Fruit fly (Drosophila melanogaster) whole organism, embryonic: Measurements from ENCODE around the gene Cp190.

ENCODE experiments used
- ATbp ChIP-seq: fragments of 200-800 bp; sonication (Bioruptor generic); optimal IDR thresholded peaks from 2 replicates; lab custom pipeline; 2017; ENCODE audit warnings: missing biosample characterization, mild to moderate bottlenecking, missing genetic modification characterization, missing genetic modification reagents
- CG12219 ChIP-seq: fragments of 200-800 bp; sonication (Bioruptor generic); optimal IDR thresholded peaks from 3 replicates; lab custom pipeline; 2018; ENCODE audit warnings: missing biosample characterization, mild to moderate bottlenecking, missing genetic modification characterization
- CG17802 ChIP-seq: fragments of 200-800 bp; sonication (Bioruptor generic); optimal IDR thresholded peaks from 2 replicates; lab custom pipeline; 2018; ENCODE audit warnings: missing biosample characterization, mild to moderate bottlenecking, missing genetic modification characterization, moderate library complexity
- CG17829 ChIP-seq: fragments of 200-800 bp; optimal IDR thresholded peaks from 2 replicates; lab custom pipeline; 2019; ENCODE audit warnings: missing biosample characterization, mild to moderate bottlenecking, missing genetic modification characterization, moderate library complexity
- CG17912 ChIP-seq: fragments of 200-800 bp; sonication (Bioruptor generic); optimal IDR thresholded peaks from 2 replicates; lab custom pipeline; 2018; ENCODE audit warnings: missing biosample characterization, mild to moderate bottlenecking, missing genetic modification characterization
- CG2199 ChIP-seq: fragments of 200-800 bp; sonication (Bioruptor generic); IDR thresholded peaks from 3 replicates; pipeline ENCODE4 v1.3.6; 2022; ENCODE audit warnings: missing biosample characterization, missing genetic modification characterization
- CG31365 ChIP-seq: fragments of 200-800 bp; sonication (Bioruptor generic); optimal IDR thresholded peaks from 2 replicates; lab custom pipeline; 2018; ENCODE audit warnings: missing biosample characterization, mild to moderate bottlenecking, missing genetic modification characterization
- CG31441 ChIP-seq: fragments of 200-800 bp; sonication (Bioruptor generic); IDR thresholded peaks from 2 replicates; pipeline ENCODE4 v1.3.6; 2022; ENCODE audit warnings: missing biosample characterization, missing genetic modification characterization
- CG32532 ChIP-seq: fragments of 200-800 bp; sonication (Bioruptor generic); IDR thresholded peaks from 2 replicates; pipeline ENCODE4 v1.3.6; 2022; ENCODE audit warnings: missing biosample characterization, missing genetic modification characterization
- CG32772 ChIP-seq: fragments of 200-800 bp; sonication (Bioruptor generic); IDR thresholded peaks from 2 replicates; pipeline ENCODE4 v1.3.6; 2022; ENCODE audit warnings: missing biosample characterization, missing genetic modification characterization
- CG34376 ChIP-seq: fragments of 200-800 bp; sonication (Bioruptor generic); optimal IDR thresholded peaks from 2 replicates; lab custom pipeline; 2018; ENCODE audit warnings: missing biosample characterization, mild to moderate bottlenecking, missing genetic modification characterization
- CG4707 ChIP-seq: fragments of 200-800 bp; sonication (Bioruptor generic); optimal IDR thresholded peaks from 2 replicates; lab custom pipeline; 2018; ENCODE audit warnings: missing biosample characterization, mild to moderate bottlenecking, missing genetic modification characterization, moderate library complexity
- CG4854 ChIP-seq: fragments of 200-800 bp; sonication (Bioruptor generic); optimal IDR thresholded peaks from 2 replicates; lab custom pipeline; 2016; ENCODE audit warnings: missing biosample characterization, missing genetic modification characterization, inconsistent platforms
- CG5245 ChIP-seq: fragments of 200-800 bp; sonication (Bioruptor generic); optimal IDR thresholded peaks from 3 replicates; lab custom pipeline; 2016; ENCODE audit warnings: missing biosample characterization, missing genetic modification characterization
- CG6683 ChIP-seq: fragments of 200-800 bp; sonication (Bioruptor generic); optimal IDR thresholded peaks from 2 replicates; lab custom pipeline; 2017; ENCODE audit warnings: missing biosample characterization, mild to moderate bottlenecking, missing genetic modification characterization, missing genetic modification reagents
- CG7271 ChIP-seq: fragments of 200-800 bp; sonication (Bioruptor generic); optimal IDR thresholded peaks from 2 replicates; lab custom pipeline; 2018; ENCODE audit warnings: missing biosample characterization, mild to moderate bottlenecking, missing genetic modification characterization, moderate library complexity
- CG7987 ChIP-seq: fragments of 200-800 bp; sonication (Bioruptor generic); optimal IDR thresholded peaks from 2 replicates; lab custom pipeline; 2018; ENCODE audit warnings: missing biosample characterization, mild to moderate bottlenecking, missing genetic modification characterization, moderate library complexity
- CG8944 ChIP-seq: fragments of 200-800 bp; sonication (Bioruptor generic); optimal IDR thresholded peaks from 3 replicates; lab custom pipeline; 2016; ENCODE audit warnings: missing biosample characterization, missing genetic modification characterization
- CHES-1-like ChIP-seq: fragments of 200-800 bp; sonication (Bioruptor generic); optimal IDR thresholded peaks from 2 replicates; lab custom pipeline; 2016; ENCODE audit warnings: missing biosample characterization, missing genetic modification characterization
- Ets97D ChIP-seq: fragments of 200-800 bp; sonication (Bioruptor generic); optimal IDR thresholded peaks from 3 replicates; lab custom pipeline; 2016; ENCODE audit warnings: missing biosample characterization, missing genetic modification characterization
- Fer2 ChIP-seq: fragments of 200-800 bp; sonication (Bioruptor generic); optimal IDR thresholded peaks from 2 replicates; lab custom pipeline; 2018; ENCODE audit warnings: missing biosample characterization, mild to moderate bottlenecking, missing genetic modification characterization, moderate library complexity
- H2.0 ChIP-seq: fragments of 200-800 bp; sonication (Bioruptor generic); IDR thresholded peaks from 2 replicates; pipeline ENCODE4 v1.3.6; 2022; ENCODE audit warnings: missing biosample characterization, missing genetic modification characterization
- HLHmδ ChIP-seq: fragments of 200-800 bp; sonication (Bioruptor generic); optimal IDR thresholded peaks from 2 replicates; lab custom pipeline; 2018; ENCODE audit warnings: missing biosample characterization, mild to moderate bottlenecking, missing genetic modification characterization, moderate library complexity
- Mrtf ChIP-seq: fragments of 200-800 bp; sonication (Bioruptor generic); IDR thresholded peaks from 3 replicates; pipeline ENCODE4 v1.3.6; 2022; ENCODE audit warnings: missing biosample characterization, missing genetic modification characterization
- Oaz ChIP-seq: fragments of 200-800 bp; sonication (Bioruptor generic); IDR thresholded peaks from 2 replicates; pipeline ENCODE4 v1.3.6; 2022; ENCODE audit warnings: missing biosample characterization, missing genetic modification characterization
- Side ChIP-seq: fragments of 200-800 bp; sonication (Bioruptor generic); optimal IDR thresholded peaks from 2 replicates; lab custom pipeline; 2016; ENCODE audit warnings: missing biosample characterization, missing genetic modification characterization
- Sry-δ ChIP-seq: fragments of 200-800 bp; sonication (Bioruptor generic); optimal IDR thresholded peaks from 2 replicates; lab custom pipeline; 2016; ENCODE audit warnings: missing biosample characterization, missing genetic modification characterization
- ara ChIP-seq: fragments of 200-800 bp; sonication (Bioruptor generic); IDR thresholded peaks from 2 replicates; pipeline ENCODE4 v1.3.6; 2022; ENCODE audit warnings: missing biosample characterization, missing genetic modification characterization
- ash1 ChIP-seq: fragments of 200-800 bp; sonication (Bioruptor generic); optimal IDR thresholded peaks from 2 replicates; lab custom pipeline; 2018; ENCODE audit warnings: missing biosample characterization, mild to moderate bottlenecking, missing genetic modification characterization
- bbx ChIP-seq: fragments of 200-800 bp; sonication (Bioruptor generic); IDR thresholded peaks from 2 replicates; pipeline ENCODE4 v1.3.6; 2022; ENCODE audit warnings: missing biosample characterization, missing genetic modification characterization; ENCODE audit not compliant: partially characterized antibody
- bsh ChIP-seq, 2 experiments: fragments of 200-800 bp; sonication (Bioruptor generic); optimal IDR thresholded peaks; 2 replicates each; lab custom pipeline; 2017 to 2018; ENCODE audit warnings: mild to moderate bottlenecking in 2 of 2, missing biosample characterization in 2 of 2, missing genetic modification characterization in 2 of 2, moderate library complexity in 1 of 2
- corto ChIP-seq: fragments of 200-800 bp; sonication (Bioruptor generic); optimal IDR thresholded peaks from 2 replicates; lab custom pipeline; 2016; ENCODE audit warnings: missing biosample characterization, mild to moderate bottlenecking, missing genetic modification characterization, moderate library complexity
- dm ChIP-seq: fragments of 200-800 bp; sonication (Bioruptor generic); optimal IDR thresholded peaks from 3 replicates; lab custom pipeline; 2016; ENCODE audit warnings: missing biosample characterization, missing genetic modification characterization
- grn ChIP-seq: fragments of 200-800 bp; sonication (Bioruptor generic); optimal IDR thresholded peaks from 3 replicates; lab custom pipeline; 2017; ENCODE audit warnings: missing biosample characterization, missing genetic modification characterization
- gsb ChIP-seq: fragments of 200-800 bp; sonication (Bioruptor generic); IDR thresholded peaks from 2 replicates; pipeline ENCODE4 v1.3.6; 2022; ENCODE audit warnings: missing biosample characterization, missing genetic modification characterization
- gsb-n ChIP-seq: fragments of 200-800 bp; sonication (Bioruptor generic); optimal IDR thresholded peaks from 3 replicates; lab custom pipeline; 2018; ENCODE audit warnings: missing biosample characterization, mild to moderate bottlenecking, missing genetic modification characterization
- ham ChIP-seq: fragments of 200-800 bp; sonication (Bioruptor generic); IDR thresholded peaks from 2 replicates; pipeline ENCODE4 v1.3.6; 2022; ENCODE audit warnings: missing biosample characterization, missing genetic modification characterization
- hbn ChIP-seq: fragments of 200-800 bp; sonication (Bioruptor generic); IDR thresholded peaks from 2 replicates; pipeline ENCODE4 v1.3.6; 2022; ENCODE audit warnings: missing biosample characterization, missing genetic modification characterization; ENCODE audit not compliant: partially characterized antibody
- jumu ChIP-seq: fragments of 200-800 bp; sonication (Bioruptor generic); optimal IDR thresholded peaks from 3 replicates; lab custom pipeline; 2016; ENCODE audit warnings: missing biosample characterization, missing genetic modification characterization
- lbe ChIP-seq: fragments of 200-800 bp; sonication (Bioruptor generic); optimal IDR thresholded peaks from 2 replicates; lab custom pipeline; 2016; ENCODE audit warnings: missing biosample characterization, mild to moderate bottlenecking, missing genetic modification characterization
- lilli ChIP-seq: fragments of 200-800 bp; sonication (Bioruptor generic); optimal IDR thresholded peaks from 3 replicates; lab custom pipeline; 2016; ENCODE audit warnings: missing biosample characterization, missing genetic modification characterization
- pb ChIP-seq: fragments of 200-800 bp; sonication (Bioruptor generic); optimal IDR thresholded peaks from 3 replicates; lab custom pipeline; 2016; ENCODE audit warnings: missing biosample characterization, missing genetic modification characterization
- pum ChIP-seq: fragments of 200-800 bp; sonication (Bioruptor generic); optimal IDR thresholded peaks from 2 replicates; lab custom pipeline; 2016; ENCODE audit warnings: missing biosample characterization, missing genetic modification characterization
- rib ChIP-seq: fragments of 200-800 bp; sonication (Bioruptor generic); IDR thresholded peaks from 2 replicates; pipeline ENCODE4 v1.3.6; 2022; ENCODE audit warnings: missing biosample characterization, missing genetic modification characterization
- salm ChIP-seq: fragments of 200-800 bp; sonication (Bioruptor generic); optimal IDR thresholded peaks from 2 replicates; lab custom pipeline; 2018; ENCODE audit warnings: missing biosample characterization, mild to moderate bottlenecking, missing genetic modification characterization
- schlank ChIP-seq: fragments of 200-800 bp; sonication (Bioruptor generic); optimal IDR thresholded peaks from 2 replicates; lab custom pipeline; 2018; ENCODE audit warnings: missing biosample characterization, mild to moderate bottlenecking, missing genetic modification characterization
- sim ChIP-seq: fragments of 200-800 bp; sonication (Bioruptor generic); IDR thresholded peaks from 2 replicates; pipeline ENCODE4 v1.3.6; 2022; ENCODE audit warnings: missing biosample characterization, missing genetic modification characterization
- ssp ChIP-seq: fragments of 200-800 bp; sonication (Bioruptor generic); IDR thresholded peaks from 2 replicates; pipeline ENCODE4 v1.3.6; 2022; ENCODE audit warnings: missing biosample characterization, missing genetic modification characterization
- trem ChIP-seq: fragments of 200-800 bp; optimal IDR thresholded peaks from 3 replicates; lab custom pipeline; 2019; ENCODE audit warnings: missing biosample characterization, mild to moderate bottlenecking, missing genetic modification characterization, moderate library complexity
- unpg ChIP-seq: fragments of 200-800 bp; sonication (Bioruptor generic); optimal IDR thresholded peaks from 3 replicates; lab custom pipeline; 2018; ENCODE audit warnings: missing biosample characterization, mild to moderate bottlenecking, missing genetic modification characterization, moderate library complexity
- wdn ChIP-seq: fragments of 200-800 bp; sonication (Bioruptor generic); IDR thresholded peaks from 2 replicates; pipeline ENCODE4 v1.3.6; 2022; ENCODE audit warnings: missing biosample characterization, missing genetic modification characterization

Cp190 gene

DNA sequence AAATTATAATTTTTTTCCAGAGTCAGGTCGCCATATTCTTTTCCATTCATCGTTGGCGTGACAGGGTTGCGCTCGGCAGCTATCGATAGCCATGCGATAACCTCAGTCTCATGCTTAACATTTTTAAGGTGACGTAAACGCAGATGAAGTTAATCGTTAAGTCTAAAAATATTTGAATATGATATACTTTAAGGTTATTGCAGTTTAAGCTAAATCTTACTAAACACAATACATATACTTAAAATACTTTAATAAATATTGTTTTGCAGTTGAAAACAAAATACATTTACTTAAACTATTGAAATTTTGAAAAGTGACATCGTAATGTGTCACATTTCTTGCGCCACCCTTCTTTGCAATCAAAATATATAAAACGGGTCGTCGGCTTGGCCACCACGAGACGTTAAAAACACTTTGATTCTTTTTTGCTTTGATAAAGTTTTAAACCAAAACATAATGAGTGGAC lies at the start of gene Cp190, which contains the start of gene CG4338 (continued):
- TF ChIP-seq HLHmδ = peak; percentile 3
- TF ChIP-seq lilli (GFP tag; lab: Kevin White, UChicago) = peak; percentile 98
- TF ChIP-seq sim (GFP tag; lab: Robert Waterston, UW) = peak; percentile 91
- peak; percentile 98 for TF ChIP-seq gsb-n (tag; lab: Kevin White, UChicago)
- peak; percentile 99 for TF ChIP-seq Fer2 (tag; lab: Kevin White, UChicago)
- TF ChIP-seq hbn (GFP tag; lab: Robert Waterston, UW) = peak; percentile 58
- peak; percentile 93 for TF ChIP-seq CG17912 (GFP tag; lab: Kevin White, UChicago)
- peak; percentile 89 for TF ChIP-seq CHES-1-like (GFP tag; lab: Kevin White, UChicago)
- peak; percentile 91 for TF ChIP-seq rib (GFP tag; lab: Robert Waterston, UW)
- peak; percentile 86 for TF ChIP-seq jumu (GFP tag; lab: Kevin White, UChicago)
- TF ChIP-seq bsh (GFP tag; optimal IDR thresholded peaks at IDR 0.05; lab: Kevin White, UChicago) = peak; percentile 87 to 98
- TF ChIP-seq CG6683 = peak; percentile 93
- TF ChIP-seq lbe = peak; percentile 95
- peak; percentile 85 for TF ChIP-seq CG31365 (tag; lab: Kevin White, UChicago)
- TF ChIP-seq Oaz (GFP tag; lab: Robert Waterston, UW) = peak; percentile 90
- TF ChIP-seq salm (tag; lab: Kevin White, UChicago) = peak; percentile 98
- peak; percentile 92 for TF ChIP-seq gsb
- peak; percentile 87 for TF ChIP-seq Sry-δ
- TF ChIP-seq CG31441 (GFP tag; lab: Robert Waterston, UW) = peak; percentile 99
- peak; percentile 72 for TF ChIP-seq pb (GFP tag; lab: Kevin White, UChicago)
- TF ChIP-seq ssp = peak; percentile 91
- TF ChIP-seq CG32532 (GFP tag; lab: Robert Waterston, UW) = peak; percentile 98
- peak; percentile 81 for TF ChIP-seq Side (GFP tag; lab: Kevin White, UChicago)
- peak; percentile 89 for TF ChIP-seq ham (GFP tag; lab: Robert Waterston, UW)
- TF ChIP-seq wdn = peak; percentile 95
- peak; percentile 91 for TF ChIP-seq CG4854 (GFP tag; lab: Kevin White, UChicago)
- peak; percentile 96 for TF ChIP-seq ATbp
- peak; percentile 93 for TF ChIP-seq schlank (tag; lab: Kevin White, UChicago)
- TF ChIP-seq CG34376 (GFP tag; lab: Kevin White, UChicago) = peak; percentile 98
- TF ChIP-seq Mrtf = peak; percentile 94
- TF ChIP-seq pum = peak; percentile 91
- no peak for TF ChIP-seq grn (GFP tag; lab: Kevin White, UChicago)
- TF ChIP-seq H2.0 (GFP tag; lab: Robert Waterston, UW) = peak; percentile 95
- TF ChIP-seq CG2199 (GFP tag; lab: Robert Waterston, UW) = peak; percentile 89; the same call in 2 of the 3 replicates
- peak; percentile 93 for TF ChIP-seq CG5245 (GFP tag; lab: Kevin White, UChicago)
- peak; percentile 94 for TF ChIP-seq Ets97D (GFP tag; lab: Kevin White, UChicago)
- TF ChIP-seq dm (GFP tag; lab: Kevin White, UChicago) = peak; percentile 89
- no peak for TF ChIP-seq corto
- peak; percentile 92 for TF ChIP-seq CG4707 (GFP tag; lab: Kevin White, UChicago)
- TF ChIP-seq ara (GFP tag; lab: Robert Waterston, UW) = peak; percentile 96
- TF ChIP-seq CG12219 = peak; percentile 97
- TF ChIP-seq CG32772 (GFP tag; lab: Robert Waterston, UW) = peak; percentile 97
- peak; percentile 78 for TF ChIP-seq bbx (GFP tag; lab: Robert Waterston, UW)
- peak; percentile 87 for TF ChIP-seq CG7987 (GFP tag; lab: Kevin White, UChicago)
- peak; percentile 58 for TF ChIP-seq ash1 (GFP tag; lab: Kevin White, UChicago)
- TF ChIP-seq CG8944 (GFP tag; lab: Kevin White, UChicago) = peak; percentile 84
- peak; percentile 86 for TF ChIP-seq CG17802 (tag; lab: Kevin White, UChicago)
- peak; percentile 97 for TF ChIP-seq trem (tag; lab: Kevin White, UChicago)
- TF ChIP-seq unpg (GFP tag; lab: Kevin White, UChicago) = peak; percentile 99
- peak; percentile 96 for TF ChIP-seq CG7271 (tag; lab: Kevin White, UChicago)
- TF ChIP-seq CG17829 = peak; percentile 99
